Fruit fly (Drosophila melanogaster) whole organism, wandering third instar larva: ENCODE measurements around the gene tup.
A peak's percentile ranks its signal among the peaks of the same experiment; 100 is the strongest.

Source experiments
- CG32264 ChIP-seq: fragments of 200-800 bp; sonication (Bioruptor generic); optimal IDR thresholded peaks from 2 replicates; lab custom pipeline; 2016; ENCODE audit warnings: missing biosample characterization, missing genetic modification characterization
- CrebA ChIP-seq: fragments of 200-800 bp; sonication (Bioruptor generic); optimal IDR thresholded peaks from 2 replicates; lab custom pipeline; 2016; ENCODE audit warnings: missing biosample characterization, mild to moderate bottlenecking, missing genetic modification characterization, borderline replicate concordance
- Dfd ChIP-seq: fragments of >200 bp; optimal IDR thresholded peaks from 2 replicates; lab custom pipeline; 2017; ENCODE audit warnings: missing biosample characterization, missing genetic modification characterization
- Dif ChIP-seq: fragments of 200-275, 200-300 bp; sonication (Bioruptor generic); optimal IDR thresholded peaks from 2 replicates; lab custom pipeline; 2018; ENCODE audit warnings: missing biosample characterization, missing genetic modification characterization; ENCODE audit not compliant: partially characterized antibody
- HLH106 ChIP-seq: fragments of 200-800 bp; optimal IDR thresholded peaks from 3 replicates; lab custom pipeline; 2019; ENCODE audit warnings: missing biosample characterization, mild to moderate bottlenecking, missing genetic modification characterization, moderate library complexity
- Hnf4 ChIP-seq: fragments of 200-800 bp; sonication (Bioruptor generic); optimal IDR thresholded peaks from 2 replicates; lab custom pipeline; 2016; ENCODE audit warnings: missing biosample characterization, mild to moderate bottlenecking, missing genetic modification characterization
- Hr83 ChIP-seq: fragments of 200-300 bp; sonication (Bioruptor generic); optimal IDR thresholded peaks from 2 replicates; lab custom pipeline; 2016; ENCODE audit warnings: missing biosample characterization, mild to moderate bottlenecking, missing genetic modification characterization, moderate library complexity; ENCODE audit not compliant: poor library complexity, severe bottlenecking
- Mio ChIP-seq: sonication (Bioruptor generic); optimal IDR thresholded peaks from 2 replicates; lab custom pipeline; 2016; ENCODE audit warnings: missing biosample characterization, missing genetic modification characterization
- Myc ChIP-seq: fragments of >200 bp; optimal IDR thresholded peaks from 2 replicates; lab custom pipeline; 2017
- N ChIP-seq: fragments of >200 bp; optimal IDR thresholded peaks from 2 replicates; lab custom pipeline; 2018; ENCODE audit warnings: missing biosample characterization, missing external identifiers, missing genetic modification characterization
- OdsH ChIP-seq: fragments of 200-800 bp; sonication (Bioruptor generic); optimal IDR thresholded peaks from 2 replicates; lab custom pipeline; 2016; ENCODE audit warnings: missing biosample characterization, mild to moderate bottlenecking, missing genetic modification characterization
- Rel ChIP-seq, 2 experiments: fragments of 200-800 bp; sonication (Bioruptor generic) in 1 of 2; optimal IDR thresholded peaks; 2 replicates in 1 of 2; 3 replicates in 1 of 2; lab custom pipeline; 2016 to 2019; ENCODE audit warnings: mild to moderate bottlenecking in 2 of 2, missing biosample characterization in 2 of 2, missing genetic modification characterization in 2 of 2, moderate library complexity in 1 of 2
- Sp1 ChIP-seq: fragments of 200-800 bp; sonication (Bioruptor generic); optimal IDR thresholded peaks from 3 replicates; lab custom pipeline; 2019; ENCODE audit warnings: missing biosample characterization, mild to moderate bottlenecking, missing genetic modification characterization, moderate library complexity
- Vsx2 ChIP-seq: fragments of 200-300, 225-300 bp; sonication (Bioruptor generic); optimal IDR thresholded peaks from 2 replicates; lab custom pipeline; 2018; ENCODE audit warnings: missing biosample characterization, missing genetic modification characterization; ENCODE audit not compliant: partially characterized antibody
- br ChIP-seq: fragments of 200-800 bp; sonication (Bioruptor generic); optimal IDR thresholded peaks from 2 replicates; lab custom pipeline; 2016; ENCODE audit warnings: missing biosample characterization, missing genetic modification characterization
- brk ChIP-seq: fragments of 200-800 bp; sonication (Bioruptor generic); optimal IDR thresholded peaks from 2 replicates; lab custom pipeline; 2016; ENCODE audit warnings: missing biosample characterization, mild to moderate bottlenecking, missing genetic modification characterization
- dl ChIP-seq, 2 experiments: fragments of 175-275, 200-275 bp in 1 of 2; fragments of 200-275 bp in 1 of 2; sonication (Bioruptor generic); optimal IDR thresholded peaks; lab custom pipeline; 2018; ENCODE audit warnings: mild to moderate bottlenecking in 2 of 2, missing biosample characterization in 2 of 2, missing genetic modification characterization in 2 of 2, moderate library complexity in 2 of 2; ENCODE audit not compliant: partially characterized antibody in 2 of 2, insufficient read depth in 1 of 2
- dmrt93B ChIP-seq: fragments of 200-800 bp; sonication (Bioruptor generic); optimal IDR thresholded peaks from 2 replicates; lab custom pipeline; 2018; ENCODE audit warnings: missing biosample characterization, mild to moderate bottlenecking, missing genetic modification characterization
- dsf ChIP-seq: sonication (Bioruptor generic); optimal IDR thresholded peaks from 2 replicates; lab custom pipeline; 2016; ENCODE audit warnings: missing biosample characterization, missing genetic modification characterization, borderline replicate concordance
- ey ChIP-seq: fragments of 200-800 bp; sonication (Bioruptor generic); optimal IDR thresholded peaks from 2 replicates; lab custom pipeline; 2016; ENCODE audit warnings: missing biosample characterization, missing genetic modification characterization
- foxo ChIP-seq, 2 experiments: fragments of 200-800 bp; sonication (Bioruptor generic); optimal IDR thresholded peaks; 2 replicates in 1 of 2; 3 replicates in 1 of 2; lab custom pipeline; 2016 to 2017; ENCODE audit warnings: missing biosample characterization in 2 of 2, missing genetic modification characterization in 2 of 2
- fru ChIP-seq: fragments of 200-800 bp; sonication (Bioruptor generic); optimal IDR thresholded peaks from 3 replicates; lab custom pipeline; 2016; ENCODE audit warnings: missing biosample characterization, mild to moderate bottlenecking, missing genetic modification characterization
- h ChIP-seq: fragments of 200-800 bp; sonication (Bioruptor generic); optimal IDR thresholded peaks from 3 replicates; lab custom pipeline; 2016; ENCODE audit warnings: missing biosample characterization, mild to moderate bottlenecking, missing genetic modification characterization
- jim ChIP-seq: fragments of 175-275, 200-325 bp; sonication (Bioruptor generic); optimal IDR thresholded peaks from 2 replicates; lab custom pipeline; 2016; ENCODE audit warnings: missing biosample characterization, mild to moderate bottlenecking, missing genetic modification characterization
- lola ChIP-seq: fragments of >200 bp; optimal IDR thresholded peaks from 2 replicates; lab custom pipeline; 2017; ENCODE audit warnings: missing biosample characterization, missing genetic modification characterization
- pan ChIP-seq: fragments of >200 bp; optimal IDR thresholded peaks from 2 replicates; lab custom pipeline; 2017
- psq ChIP-seq: fragments of 200-800 bp; sonication (Bioruptor generic); optimal IDR thresholded peaks from 3 replicates; lab custom pipeline; 2017; ENCODE audit warnings: missing biosample characterization, mild to moderate bottlenecking, missing genetic modification characterization, moderate library complexity
- rgr ChIP-seq: fragments of 200-800 bp; sonication (Bioruptor generic); optimal IDR thresholded peaks from 3 replicates; lab custom pipeline; 2016; ENCODE audit warnings: missing biosample characterization, mild to moderate bottlenecking, missing genetic modification characterization
- sage ChIP-seq: fragments of 200-800 bp; sonication (Bioruptor generic); optimal IDR thresholded peaks from 2 replicates; lab custom pipeline; 2016; ENCODE audit warnings: missing biosample characterization, mild to moderate bottlenecking, missing genetic modification characterization
- woc ChIP-seq: sonication (Bioruptor generic); optimal IDR thresholded peaks from 2 replicates; lab custom pipeline; 2016; ENCODE audit warnings: missing biosample characterization, mild to moderate bottlenecking, missing genetic modification characterization

Gene tup

dm6 chr2L:18882734-18883133 is 1.7 kb upstream of the tup start:
- no peak for TF ChIP-seq h
- no peak for TF ChIP-seq pan (lab: Kevin White, UChicago)
- TF ChIP-seq dl (GFP tag; optimal IDR thresholded peaks at IDR 0.05; lab: Kevin White, UChicago; ENCODE audit: insufficient read depth in 1 of 2, partially characterized antibody in 2 of 2), result no peak
- TF ChIP-seq Mio, result no peak
- no peak for TF ChIP-seq br (GFP tag; lab: Kevin White, UChicago)
- no peak for TF ChIP-seq dmrt93B (GFP tag; lab: Kevin White, UChicago)

- TF ChIP-seq sage (GFP tag; lab: Kevin White, UChicago), result no peak
- no peak for TF ChIP-seq rgr
- no peak for TF ChIP-seq dl (GFP tag; optimal IDR thresholded peaks at IDR 0.05; lab: Kevin White, UChicago; ENCODE audit: insufficient read depth in 1 of 2, partially characterized antibody in 2 of 2)
- no peak for TF ChIP-seq foxo (GFP tag; optimal IDR thresholded peaks at IDR 0.05; lab: Kevin White, UChicago)
- TF ChIP-seq Vsx2 (GFP tag; lab: Kevin White, UChicago), result no peak
- no peak for TF ChIP-seq Hnf4 (GFP tag; lab: Kevin White, UChicago)
- TF ChIP-seq Mio, result no peak
- TF ChIP-seq dsf (GFP tag; lab: Kevin White, UChicago), result no peak
- TF ChIP-seq CrebA (GFP tag; lab: Kevin White, UChicago), result no peak
- TF ChIP-seq fru (GFP tag; lab: Kevin White, UChicago), result no peak
- TF ChIP-seq Sp1 (GFP tag; lab: Kevin White, UChicago), result no peak
These were observed 2.6 kb downstream of the tup start for dm6 chr2L:18878439-18878838.

DNA sequence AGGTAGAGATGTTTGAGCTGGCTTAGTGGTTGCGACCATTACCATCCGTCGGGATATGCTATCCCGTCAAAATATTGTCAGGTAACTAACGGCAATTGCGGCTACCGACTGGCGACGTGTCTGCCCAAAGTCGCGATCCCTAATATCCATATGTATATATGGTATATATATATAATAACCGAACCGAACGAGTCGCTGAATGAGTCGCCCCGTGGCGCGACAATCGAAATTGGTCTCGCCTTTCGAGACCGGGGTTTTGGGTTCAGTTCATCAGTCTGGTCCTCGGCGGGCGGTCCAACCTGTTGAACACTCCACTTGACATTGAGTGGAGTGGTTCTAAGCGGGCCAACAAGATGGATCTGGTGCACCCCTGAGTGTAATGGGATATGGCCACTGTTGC is 5.8 kb downstream of the tup start:
- TF ChIP-seq Hr83 (GFP tag; lab: Kevin White, UChicago) (no peak), dsf (GFP tag; lab: Kevin White, UChicago) (no peak), pan (lab: Kevin White, UChicago) (no peak)

dm6 chr2L:18871822-18872221 is 9.2 kb downstream of the tup start:
- no peak for TF ChIP-seq HLH106
- TF ChIP-seq brk (GFP tag; lab: Kevin White, UChicago), result no peak
- no peak for TF ChIP-seq Rel (GFP tag; optimal IDR thresholded peaks at IDR 0.05; lab: Kevin White, UChicago)
- TF ChIP-seq Rel (tag; optimal IDR thresholded peaks at IDR 0.05; lab: Kevin White, UChicago), result no peak
- TF ChIP-seq ey (GFP tag; lab: Kevin White, UChicago), result peak; percentile 18
- TF ChIP-seq dl (GFP tag; optimal IDR thresholded peaks at IDR 0.05; lab: Kevin White, UChicago; ENCODE audit: insufficient read depth in 1 of 2, partially characterized antibody in 2 of 2), result no peak
- TF ChIP-seq br (GFP tag; lab: Kevin White, UChicago), result no peak
- no peak for TF ChIP-seq Sp1 (GFP tag; lab: Kevin White, UChicago)
- TF ChIP-seq OdsH, result peak; percentile 26
- TF ChIP-seq woc (GFP tag; lab: Kevin White, UChicago), result no peak
- no peak for TF ChIP-seq CG32264
- TF ChIP-seq Dif (GFP tag; lab: Kevin White, UChicago), result no peak
- TF ChIP-seq lola (GFP tag; lab: Kevin White, UChicago), result no peak
- TF ChIP-seq psq, result peak; percentile 5
- peak in 1 of 2 experiments; percentile 31 for TF ChIP-seq foxo (GFP tag; optimal IDR thresholded peaks at IDR 0.05; lab: Kevin White, UChicago)
- no peak for TF ChIP-seq CrebA (GFP tag; lab: Kevin White, UChicago)
- no peak for TF ChIP-seq Myc (lab: Kevin White, UChicago)
- TF ChIP-seq Dfd (GFP tag; lab: Kevin White, UChicago), result no peak

DNA sequence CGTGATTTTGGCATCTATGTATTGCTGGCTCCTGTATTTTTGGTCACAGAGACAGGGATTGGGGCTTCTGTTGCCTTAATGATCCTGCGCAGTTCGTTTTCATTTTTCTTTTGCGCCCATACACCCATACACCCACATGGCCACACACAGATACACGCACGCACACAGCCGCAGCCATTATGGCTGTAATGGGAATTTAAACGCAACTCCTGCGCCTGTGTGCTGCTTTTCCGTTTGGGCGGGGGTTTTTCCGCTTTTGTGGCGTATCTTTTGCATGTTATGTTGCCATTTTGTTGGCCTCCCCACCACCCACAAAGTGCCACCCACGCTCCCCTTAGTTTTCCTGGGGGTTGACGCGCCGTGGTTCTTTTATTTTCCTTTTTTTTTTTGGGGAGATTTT is 13.2 kb downstream of the tup start:
- no peak for TF ChIP-seq HLH106

- TF ChIP-seq Dfd (GFP tag; lab: Kevin White, UChicago) (peak; percentile 53), jim (GFP tag; lab: Kevin White, UChicago) (peak; percentile 81), N (GFP tag; lab: Kevin White, UChicago) (no peak)
- TF ChIP-seq, all 38 proteins: peak for 2
These were observed 14.5 kb downstream of the tup start for dm6 chr2L:18866582-18866981.
